Comparison of ENCODE assay signal across 5 worm cellular contexts in the genomic region with DNA sequence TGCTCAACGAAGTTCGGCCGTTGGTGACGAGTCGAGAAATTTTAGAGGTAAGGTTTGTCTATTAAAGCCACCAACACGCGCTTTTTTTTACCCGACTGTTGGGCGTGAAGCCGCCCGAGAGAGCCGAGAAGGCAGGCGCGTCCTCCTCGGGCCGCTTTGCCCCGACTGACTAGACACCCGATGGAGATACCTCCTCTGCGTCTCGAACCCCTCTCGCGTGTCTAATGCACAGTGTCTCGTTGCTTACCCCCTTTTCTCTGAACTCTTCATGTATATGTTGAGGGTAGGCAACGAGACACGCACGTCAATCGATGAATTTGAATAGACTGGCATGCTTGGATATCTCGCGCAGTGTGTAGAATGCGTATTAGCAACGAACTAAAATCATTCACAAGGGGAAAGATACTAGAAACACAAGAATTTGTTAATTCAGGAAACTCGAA.
TF ChIP-seq lines count a peak whose summit lies in the region.

No protein-coding gene starts in this region.

TF ChIP-seq in whole organism, L1 larva, 84 proteins besides CTCF, POLR2A, EP300 and RAD21 (continues in another document):
- TF ChIP-seq unc-30 (tag; optimal IDR thresholded peaks at IDR 0.05; lab: Kevin White, UChicago) (no peak), egl-27 (tag; optimal IDR thresholded peaks at IDR 0.05; lab: Kevin White, UChicago) (peak in 1 of 2 experiments; percentile 2), snu-23 (GFP tag; optimal IDR thresholded peaks at IDR 0.05; lab: Kevin White, UChicago) (peak; percentile 88), ama-1 (optimal IDR thresholded peaks at IDR 0.05; lab: Kevin White, UChicago) (peak; percentile 99), irx-1 (tag; optimal IDR thresholded peaks at IDR 0.05; lab: Kevin White, UChicago) (peak; percentile 23), snpc-4 (tag; optimal IDR thresholded peaks at IDR 0.05; lab: Kevin White, UChicago) (peak; percentile 58), unc-130 (tag; optimal IDR thresholded peaks at IDR 0.05; lab: Kevin White, UChicago) (peak; percentile 5), dpl-1 (GFP tag; optimal IDR thresholded peaks at IDR 0.05; lab: Kevin White, UChicago) (peak; percentile 34 to 62 (median 48)), pqm-1 (tag; optimal IDR thresholded peaks at IDR 0.05; lab: Kevin White, UChicago) (peak; percentile 41), jun-1 (tag; optimal IDR thresholded peaks at IDR 0.05; lab: Kevin White, UChicago) (peak; percentile 62), ets-5 (GFP tag; IDR thresholded peaks at IDR 0.05; lab: Robert Waterston, UW) (no peak), aha-1 (tag; optimal IDR thresholded peaks at IDR 0.05; lab: Kevin White, UChicago) (no peak), rnt-1 (tag; optimal IDR thresholded peaks at IDR 0.05; lab: Kevin White, UChicago) (peak; percentile 79), efl-3 (GFP tag; optimal IDR thresholded peaks at IDR 0.05; lab: Kevin White, UChicago) (no peak), lir-3 (tag; optimal IDR thresholded peaks at IDR 0.05; lab: Kevin White, UChicago; ENCODE audit: poor library complexity) (peak; percentile 35), unc-62 (GFP tag; optimal IDR thresholded peaks at IDR 0.05; lab: Kevin White, UChicago) (no peak), lin-13 (GFP tag; optimal IDR thresholded peaks at IDR 0.05; lab: Kevin White, UChicago) (peak; percentile 73)

TF ChIP-seq in whole organism, L3 larva, 47 proteins besides CTCF, POLR2A, EP300 and RAD21 (continues in another document):
- TF ChIP-seq mdl-1 (tag; optimal IDR thresholded peaks at IDR 0.05; lab: Kevin White, UChicago), result peak; percentile 67
- TF ChIP-seq fkh-10 (GFP tag; optimal IDR thresholded peaks at IDR 0.05; lab: Kevin White, UChicago), result peak; percentile 71
- TF ChIP-seq nhr-12 (tag; optimal IDR thresholded peaks at IDR 0.05; lab: Kevin White, UChicago), result no peak
- TF ChIP-seq nhr-67 (tag; optimal IDR thresholded peaks at IDR 0.05; lab: Kevin White, UChicago), result peak; percentile 47
- peak; percentile 82 for TF ChIP-seq tbx-2 (tag; optimal IDR thresholded peaks at IDR 0.05; lab: Kevin White, UChicago)
- peak; percentile 72 for TF ChIP-seq pha-4 (tag; optimal IDR thresholded peaks at IDR 0.05; lab: Kevin White, UChicago)
- peak; percentile 11 for TF ChIP-seq elt-1 (tag; optimal IDR thresholded peaks at IDR 0.05; lab: Kevin White, UChicago)
- TF ChIP-seq elt-2 (tag; optimal IDR thresholded peaks at IDR 0.05; lab: Kevin White, UChicago), result peak; percentile 84
- peak; percentile 53 for TF ChIP-seq skn-1 (tag; optimal IDR thresholded peaks at IDR 0.05; lab: Kevin White, UChicago)
- peak; percentile 46 for TF ChIP-seq pqm-1 (tag; optimal IDR thresholded peaks at IDR 0.05; lab: Kevin White, UChicago)
- peak; percentile 6 for TF ChIP-seq ceh-16 (tag; optimal IDR thresholded peaks at IDR 0.05; lab: Kevin White, UChicago)
- peak; percentile 42 for TF ChIP-seq nhr-76 (tag; optimal IDR thresholded peaks at IDR 0.05; lab: Kevin White, UChicago)
- TF ChIP-seq mml-1 (tag; optimal IDR thresholded peaks at IDR 0.05; lab: Kevin White, UChicago), result no peak
- TF ChIP-seq nhr-237 (tag; optimal IDR thresholded peaks at IDR 0.05; lab: Kevin White, UChicago), result no peak
- TF ChIP-seq nhr-43 (tag; optimal IDR thresholded peaks at IDR 0.05; lab: Kevin White, UChicago; ENCODE audit: poor library complexity, severe bottlenecking), result peak; percentile 75
- no peak for TF ChIP-seq ZK546.5 (tag; optimal IDR thresholded peaks at IDR 0.05; lab: Kevin White, UChicago)
- peak; percentile 92 for TF ChIP-seq lsy-12 (tag; optimal IDR thresholded peaks at IDR 0.05; lab: Kevin White, UChicago)
- TF ChIP-seq sea-2 (GFP tag; optimal IDR thresholded peaks at IDR 0.05; lab: Kevin White, UChicago), result peak; percentile 46

TF ChIP-seq in whole organism, early embryonic, 17 proteins besides CTCF, POLR2A, EP300 and RAD21:
- TF ChIP-seq hmbx-1 (tag; optimal IDR thresholded peaks at IDR 0.05; lab: Kevin White, UChicago) (peak; percentile 78), ceh-36 (tag; optimal IDR thresholded peaks at IDR 0.05; lab: Kevin White, UChicago) (peak; percentile 66), hmg-4 (GFP tag; optimal IDR thresholded peaks at IDR 0.05; lab: Kevin White, UChicago) (peak; percentile 92), aly-1 (tag; optimal IDR thresholded peaks at IDR 0.05; lab: Kevin White, UChicago) (peak; percentile 83), B0310.2 (tag; optimal IDR thresholded peaks at IDR 0.05; lab: Kevin White, UChicago) (peak; percentile 82), tbx-11 (GFP tag; IDR thresholded peaks at IDR 0.05; lab: Robert Waterston, UW) (peak; percentile 80), pes-1 (GFP tag; IDR thresholded peaks at IDR 0.05; lab: Robert Waterston, UW) (peak; percentile 83), hnd-1 (tag; optimal IDR thresholded peaks at IDR 0.05; lab: Kevin White, UChicago) (peak; percentile 64), tra-4 (tag; optimal IDR thresholded peaks at IDR 0.05; lab: Kevin White, UChicago) (peak; percentile 72), ceh-13 (GFP tag; optimal IDR thresholded peaks at IDR 0.05; lab: Kevin White, UChicago) (peak; percentile 19), sea-1 (GFP tag; conservative IDR thresholded peaks at IDR 0.05; lab: Robert Waterston, UW) (peak; percentile 93), ets-7 (tag; optimal IDR thresholded peaks at IDR 0.05; lab: Kevin White, UChicago) (peak; percentile 40), ama-1 (optimal IDR thresholded peaks at IDR 0.05; lab: Kevin White, UChicago) (peak; percentile 96), scrt-1 (GFP tag; IDR thresholded peaks at IDR 0.05; lab: Robert Waterston, UW) (peak; percentile 90), tbx-37 (GFP tag; conservative IDR thresholded peaks at IDR 0.05; lab: Robert Waterston, UW) (peak; percentile 72), flt-1 (GFP tag; IDR thresholded peaks at IDR 0.05; lab: Robert Waterston, UW) (peak; percentile 73), F13C5.2 (tag; optimal IDR thresholded peaks at IDR 0.05; lab: Kevin White, UChicago) (peak; percentile 73)
TF ChIP-seq in whole organism, early embryonic: peak in this region for 17.

TF ChIP-seq in whole organism, midembryonic, 9 proteins besides CTCF, POLR2A, EP300 and RAD21:
- peak; percentile 66 for TF ChIP-seq ref-1 (GFP tag; conservative IDR thresholded peaks at IDR 0.05; lab: Robert Waterston, UW)
- TF ChIP-seq tab-1 (GFP tag; IDR thresholded peaks at IDR 0.05; lab: Robert Waterston, UW), result peak; percentile 85
- peak; percentile 73 for TF ChIP-seq klf-2 (GFP tag; conservative IDR thresholded peaks at IDR 0.05; lab: Robert Waterston, UW)
- no peak for TF ChIP-seq med-1 (GFP tag; optimal IDR thresholded peaks at IDR 0.05; lab: Kevin White, UChicago; ENCODE audit: insufficient read depth)
- peak; percentile 91 for TF ChIP-seq ztf-23 (GFP tag; IDR thresholded peaks at IDR 0.05; lab: Robert Waterston, UW)
- peak; percentile 95 for TF ChIP-seq ztf-29 (GFP tag; IDR thresholded peaks at IDR 0.05; lab: Robert Waterston, UW)
- TF ChIP-seq flt-1 (GFP tag; IDR thresholded peaks at IDR 0.05; lab: Robert Waterston, UW), result peak; percentile 95
- peak; percentile 86 for TF ChIP-seq T22C8.4 (GFP tag; IDR thresholded peaks at IDR 0.05; lab: Robert Waterston, UW)
- peak; percentile 75 for TF ChIP-seq cog-1 (tag; optimal IDR thresholded peaks at IDR 0.05; lab: Kevin White, UChicago)

TF ChIP-seq in whole organism, young adult, 124 proteins besides CTCF, POLR2A, EP300 and RAD21 (continues in another document):
- TF ChIP-seq cebp-2 (GFP tag; IDR thresholded peaks at IDR 0.05; lab: Robert Waterston, UW) (peak; percentile 100), F57A8.1 (GFP tag; optimal IDR thresholded peaks at IDR 0.05; lab: Kevin White, UChicago) (no peak), snpc-4 (GFP tag; optimal IDR thresholded peaks at IDR 0.05; lab: Kevin White, UChicago) (peak; percentile 51), snpc-4 (tag; optimal IDR thresholded peaks at IDR 0.05; lab: Kevin White, UChicago) (peak in 2 of 4 experiments; percentile 82 to 84), hlh-26 (GFP tag; conservative IDR thresholded peaks at IDR 0.05; lab: Robert Waterston, UW) (0 out of 2 replicates have a peak, but pooled peaks have one; percentile 78), F37B4.10 (GFP tag; IDR thresholded peaks at IDR 0.05; lab: Robert Waterston, UW) (peak; percentile 92; the same call in 1 of the 2 replicates), ceh-91 (GFP tag; IDR thresholded peaks at IDR 0.05; lab: Robert Waterston, UW) (peak; percentile 73), T26A5.8 (tag; optimal IDR thresholded peaks at IDR 0.05; lab: Kevin White, UChicago) (peak; percentile 98), B0035.1 (tag; optimal IDR thresholded peaks at IDR 0.05; lab: Kevin White, UChicago) (peak; percentile 91), ztf-18 (tag; optimal IDR thresholded peaks at IDR 0.05; lab: Kevin White, UChicago) (peak; percentile 28), nhr-120 (GFP tag; IDR thresholded peaks at IDR 0.05; lab: Robert Waterston, UW) (peak; percentile 98; the same call in 1 of the 2 replicates), unc-62 (GFP tag; optimal IDR thresholded peaks at IDR 0.05; lab: Kevin White, UChicago) (peak; percentile 48), D2030.7 (GFP tag; IDR thresholded peaks at IDR 0.05; lab: Robert Waterston, UW) (peak; percentile 64), ekl-4 (GFP tag; IDR thresholded peaks at IDR 0.05; lab: Robert Waterston, UW) (peak; percentile 98), ztf-22 (GFP tag; optimal IDR thresholded peaks at IDR 0.05; lab: Kevin White, UChicago) (peak; percentile 55), snpc-1.3 (tag; optimal IDR thresholded peaks at IDR 0.05; lab: Kevin White, UChicago; ENCODE audit: insufficient read depth) (no peak), madf-3 (GFP tag; IDR thresholded peaks at IDR 0.05; lab: Robert Waterston, UW) (peak; percentile 97), ceh-79 (tag; optimal IDR thresholded peaks at IDR 0.05; lab: Kevin White, UChicago) (peak; percentile 99), B0336.3 (GFP tag; IDR thresholded peaks at IDR 0.05; lab: Robert Waterston, UW) (peak; percentile 98), ceh-58 (GFP tag; IDR thresholded peaks at IDR 0.05; lab: Robert Waterston, UW) (peak; percentile 97), lin-54 (GFP tag; optimal IDR thresholded peaks at IDR 0.05; lab: Kevin White, UChicago) (peak; percentile 83), F33H1.4 (GFP tag; IDR thresholded peaks at IDR 0.05; lab: Robert Waterston, UW) (no peak; the same call in 1 of the 2 replicates), atf-7 (tag; optimal IDR thresholded peaks at IDR 0.05; lab: Kevin White, UChicago) (peak; percentile 97), rpc-1 (optimal IDR thresholded peaks at IDR 0.05; lab: Kevin White, UChicago) (no peak), rpc-1 (tag; optimal IDR thresholded peaks at IDR 0.05; lab: Kevin White, UChicago) (no peak), F57C9.4 (tag; optimal IDR thresholded peaks at IDR 0.05; lab: Kevin White, UChicago) (peak; percentile 98), zim-3 (tag; optimal IDR thresholded peaks at IDR 0.05; lab: Kevin White, UChicago) (peak; percentile 99), die-1 (tag; optimal IDR thresholded peaks at IDR 0.05; lab: Kevin White, UChicago) (peak; percentile 77), mes-4 (tag; optimal IDR thresholded peaks at IDR 0.05; lab: Kevin White, UChicago) (peak; percentile 36), ets-4 (GFP tag; optimal IDR thresholded peaks at IDR 0.05; lab: Kevin White, UChicago) (peak; percentile 69), bed-2 (GFP tag; IDR thresholded peaks at IDR 0.05; lab: Robert Waterston, UW) (peak; percentile 72; the same call in 1 of the 2 replicates)
